Worm (Caenorhabditis elegans): ENCODE data around the gene fbxa-67.
A peak's percentile ranks its signal among the peaks of the same experiment; 100 is the strongest.

The fbxa-67 gene

ce11 chrIII:944346-944745, 6.1 kb downstream of the fbxa-67 start:
- TF ChIP-seq dmd-6 (GFP tag; IDR thresholded peaks at IDR 0.05) (peak; percentile 78), php-3 (GFP tag; IDR thresholded peaks at IDR 0.05) (peak; percentile 78)

DNA sequence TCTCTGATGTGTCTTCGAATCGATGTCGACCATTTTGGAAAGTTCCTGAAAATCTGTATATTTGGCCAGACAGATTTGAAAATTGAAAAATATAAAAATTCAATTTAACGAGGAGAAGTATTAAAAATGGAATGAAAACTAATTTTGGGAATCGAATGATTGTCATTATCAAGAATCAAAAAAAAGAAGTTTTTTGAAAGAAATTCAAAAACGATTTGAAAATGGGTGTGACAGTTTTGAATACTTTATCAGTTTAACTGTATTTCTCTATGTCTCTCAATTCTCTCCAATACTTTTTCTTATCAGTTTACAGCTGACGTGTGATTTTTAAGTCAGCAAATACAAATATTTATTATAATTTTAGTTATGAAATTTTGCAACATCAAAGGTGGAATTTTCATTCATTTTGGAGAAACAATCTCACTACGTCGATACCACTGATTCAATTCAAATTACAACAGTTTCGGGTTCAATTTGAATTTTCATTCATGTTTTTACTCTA, 7.0 kb downstream of the fbxa-67 start, which contains the start of gene fbxa-59:
Gene fbxa-59 (minus strand): TSS at position 51 of the 502 bp plus-strand sequence.
- TF ChIP-seq zfp-3 (GFP tag; conservative IDR thresholded peaks at IDR 0.05) (no peak), tra-1 (GFP tag; IDR thresholded peaks at IDR 0.05) (no peak), nhr-28 (tag; optimal IDR thresholded peaks at IDR 0.05) (peak; percentile 39), lin-15B (tag; optimal IDR thresholded peaks at IDR 0.05) (no peak), aly-2 (tag; optimal IDR thresholded peaks at IDR 0.05) (no peak), dve-1 (tag; optimal IDR thresholded peaks at IDR 0.05; ENCODE audit: insufficient read depth) (peak; percentile 71), daf-16 (GFP tag; optimal IDR thresholded peaks at IDR 0.05) (no peak), daf-16 (tag; optimal IDR thresholded peaks at IDR 0.05) (peak; percentile 71), dmd-9 (GFP tag; IDR thresholded peaks at IDR 0.05) (no peak), duxl-1 (tag; optimal IDR thresholded peaks at IDR 0.05; ENCODE audit: poor library complexity) (no peak), zip-2 (tag; optimal IDR thresholded peaks at IDR 0.05) (peak; percentile 10), ceh-28 (tag; optimal IDR thresholded peaks at IDR 0.05) (no peak), F26F4.8 (GFP tag; conservative IDR thresholded peaks at IDR 0.05) (no peak), mxl-2 (GFP tag; conservative IDR thresholded peaks at IDR 0.05) (no peak), dmd-6 (GFP tag; IDR thresholded peaks at IDR 0.05) (peak; percentile 75), lin-38 (GFP tag; IDR thresholded peaks at IDR 0.05) (0 out of 2 replicates have a peak, but pooled peaks have one; percentile 10), zip-11 (GFP tag; IDR thresholded peaks at IDR 0.05) (no peak), ama-1 (optimal IDR thresholded peaks at IDR 0.05) (no peak), D1046.2 (GFP tag; IDR thresholded peaks at IDR 0.05) (no peak), fos-1 (tag; optimal IDR thresholded peaks at IDR 0.05) (no peak), jun-1 (tag; optimal IDR thresholded peaks at IDR 0.05) (no peak), ZK337.2 (GFP tag; IDR thresholded peaks at IDR 0.05) (no peak), mdl-1 (tag; optimal IDR thresholded peaks at IDR 0.05) (no peak), hlh-11 (tag; optimal IDR thresholded peaks at IDR 0.05) (peak; percentile 66), php-3 (GFP tag; IDR thresholded peaks at IDR 0.05) (peak; percentile 26; the same call in 1 of the 2 replicates), nhr-76 (tag; optimal IDR thresholded peaks at IDR 0.05) (no peak), hlh-30 (tag; optimal IDR thresholded peaks at IDR 0.05; ENCODE audit: insufficient read depth) (peak; percentile 16), pqm-1 (tag; optimal IDR thresholded peaks at IDR 0.05) (peak; percentile 60), nhr-77 (tag; optimal IDR thresholded peaks at IDR 0.05) (peak; percentile 27)

- TF ChIP-seq set-16 (GFP tag; IDR thresholded peaks at IDR 0.05) (peak; percentile 70), nhr-76 (tag; optimal IDR thresholded peaks at IDR 0.05) (no peak), nhr-11 (tag; optimal IDR thresholded peaks at IDR 0.05) (no peak), hmg-1.1 (GFP tag; IDR thresholded peaks at IDR 0.05) (no peak), egl-43 (GFP tag; IDR thresholded peaks at IDR 0.05) (no peak)
Observed at ce11 chrIII:941958-942357, 8.5 kb downstream of the fbxa-67 start.

- no peak for TF ChIP-seq F10B5.3 (tag; optimal IDR thresholded peaks at IDR 0.05)
- no peak for TF ChIP-seq pqm-1 (tag; optimal IDR thresholded peaks at IDR 0.05)
- TF ChIP-seq lsy-2 (tag; optimal IDR thresholded peaks at IDR 0.05): no peak
- no peak for TF ChIP-seq php-3 (GFP tag; IDR thresholded peaks at IDR 0.05)
- TF ChIP-seq lin-39 (tag; optimal IDR thresholded peaks at IDR 0.05): no peak
- TF ChIP-seq ceh-44 (GFP tag; IDR thresholded peaks at IDR 0.05): no peak
- no peak for TF ChIP-seq aly-2 (tag; optimal IDR thresholded peaks at IDR 0.05)
- no peak for TF ChIP-seq egl-27 (tag; optimal IDR thresholded peaks at IDR 0.05)
- no peak for TF ChIP-seq ZK337.2 (GFP tag; IDR thresholded peaks at IDR 0.05)
- no peak for TF ChIP-seq dmd-9 (GFP tag; IDR thresholded peaks at IDR 0.05)
- TF ChIP-seq zip-2 (tag; optimal IDR thresholded peaks at IDR 0.05): no peak
- TF ChIP-seq jun-1 (tag; optimal IDR thresholded peaks at IDR 0.05): no peak
- no peak for TF ChIP-seq nhr-102 (tag; optimal IDR thresholded peaks at IDR 0.05)
Observed at ce11 chrIII:938569-938968, 11.9 kb downstream of the fbxa-67 start, which contains the start of gene fbxa-22. fbxa-22 (plus strand) TSS chrIII:938869.

Measured in whole organism, L4 larva.